Fruit fly (Drosophila melanogaster) whole organism, embryonic: ENCODE measurements around the gene CG9928.

ENCODE experiments used
- Bgb ChIP-seq: fragments of 200-800 bp; sonication (Bioruptor generic); IDR thresholded peaks from 2 replicates; pipeline ENCODE4 v1.3.6; 2022; ENCODE audit warnings: missing biosample characterization, missing genetic modification characterization; ENCODE audit not compliant: partially characterized antibody
- CG1024 ChIP-seq: fragments of 200-800 bp; sonication (Bioruptor generic); IDR thresholded peaks from 2 replicates; pipeline ENCODE4 v1.3.6; 2022; ENCODE audit warnings: missing biosample characterization, missing genetic modification characterization
- CG10321 ChIP-seq: fragments of 200-800 bp; sonication (Bioruptor generic); IDR thresholded peaks from 2 replicates; pipeline ENCODE4 v1.3.6; 2022; ENCODE audit warnings: missing biosample characterization, missing genetic modification characterization
- CG14050 ChIP-seq: fragments of 200-800 bp; sonication (Bioruptor generic); IDR thresholded peaks from 3 replicates; pipeline ENCODE4 v1.3.6; 2022; ENCODE audit warnings: missing biosample characterization, missing genetic modification characterization
- CG14441 ChIP-seq: fragments of 200-800 bp; sonication (Bioruptor generic); IDR thresholded peaks from 2 replicates; pipeline ENCODE4 v1.3.6; 2022; ENCODE audit warnings: missing biosample characterization, missing genetic modification characterization
- CG14860 ChIP-seq: fragments of 200-800 bp; sonication (Bioruptor generic); IDR thresholded peaks from 3 replicates; pipeline ENCODE4 v1.3.6; 2022; ENCODE audit warnings: missing biosample characterization, missing genetic modification characterization; ENCODE audit not compliant: partially characterized antibody
- CG14965 ChIP-seq: fragments of 200-800 bp; sonication (Bioruptor generic); optimal IDR thresholded peaks from 2 replicates; lab custom pipeline; 2016; ENCODE audit warnings: missing biosample characterization, missing genetic modification characterization, borderline replicate concordance
- CG15011 ChIP-seq: fragments of 200-800 bp; sonication (Bioruptor generic); optimal IDR thresholded peaks from 3 replicates; lab custom pipeline; 2018; ENCODE audit warnings: missing biosample characterization, mild to moderate bottlenecking, missing genetic modification characterization
- CG16813 ChIP-seq: fragments of 200-800 bp; sonication (Bioruptor generic); IDR thresholded peaks from 3 replicates; pipeline ENCODE4 v1.3.6; 2022; ENCODE audit warnings: missing biosample characterization, missing genetic modification characterization; ENCODE audit not compliant: partially characterized antibody
- CG16815 ChIP-seq: fragments of 200-800 bp; sonication (Bioruptor generic); optimal IDR thresholded peaks from 3 replicates; lab custom pipeline; 2017; ENCODE audit warnings: missing biosample characterization, mild to moderate bottlenecking, missing genetic modification characterization
- CG17186 ChIP-seq: fragments of 200-800 bp; sonication (Bioruptor generic); optimal IDR thresholded peaks from 3 replicates; lab custom pipeline; 2017; ENCODE audit warnings: missing biosample characterization, missing genetic modification reagents, missing genetic modification characterization
- CG17568 ChIP-seq: fragments of 200-800 bp; sonication (Bioruptor generic); optimal IDR thresholded peaks from 2 replicates; lab custom pipeline; 2018; ENCODE audit warnings: missing biosample characterization, mild to moderate bottlenecking, missing genetic modification characterization, moderate library complexity
- CG17802 ChIP-seq: fragments of 200-800 bp; sonication (Bioruptor generic); optimal IDR thresholded peaks from 2 replicates; lab custom pipeline; 2018; ENCODE audit warnings: missing biosample characterization, mild to moderate bottlenecking, missing genetic modification characterization, moderate library complexity
- CG3163 ChIP-seq: fragments of 200-800 bp; sonication (Bioruptor generic); optimal IDR thresholded peaks from 3 replicates; lab custom pipeline; 2016; ENCODE audit warnings: missing biosample characterization, missing genetic modification characterization
- CG3281 ChIP-seq: fragments of 200-800 bp; sonication (Bioruptor generic); optimal IDR thresholded peaks from 3 replicates; lab custom pipeline; 2017; ENCODE audit warnings: missing biosample characterization, mild to moderate bottlenecking, missing genetic modification characterization
- CG34376 ChIP-seq: fragments of 200-800 bp; sonication (Bioruptor generic); optimal IDR thresholded peaks from 2 replicates; lab custom pipeline; 2018; ENCODE audit warnings: missing biosample characterization, mild to moderate bottlenecking, missing genetic modification characterization
- CG4282 ChIP-seq: fragments of 200-800 bp; sonication (Bioruptor generic); optimal IDR thresholded peaks from 2 replicates; lab custom pipeline; 2016; ENCODE audit warnings: missing biosample characterization, missing genetic modification characterization
- CG6765 ChIP-seq: fragments of 200-800 bp; sonication (Bioruptor generic); optimal IDR thresholded peaks from 3 replicates; lab custom pipeline; 2017; ENCODE audit warnings: missing biosample characterization, mild to moderate bottlenecking, missing genetic modification characterization
- CG8388 ChIP-seq: fragments of 200-800 bp; sonication (Bioruptor generic); optimal IDR thresholded peaks from 2 replicates; lab custom pipeline; 2019; ENCODE audit warnings: missing biosample characterization, mild to moderate bottlenecking, missing genetic modification characterization, moderate library complexity
- CTCF ChIP-seq: fragments of 200-800 bp; sonication (Bioruptor generic); optimal IDR thresholded peaks from 2 replicates; lab custom pipeline; 2017; ENCODE audit warnings: missing biosample characterization, mild to moderate bottlenecking, missing genetic modification characterization, moderate library complexity
- Dbx ChIP-seq: fragments of 200-800 bp; sonication (Bioruptor generic); IDR thresholded peaks from 3 replicates; pipeline ENCODE4 v1.3.6; 2022; ENCODE audit warnings: missing biosample characterization, missing genetic modification characterization
- Dll ChIP-seq: fragments of 200-800 bp; sonication (Bioruptor generic); IDR thresholded peaks from 4 replicates; pipeline ENCODE4 v1.3.6; 2022; ENCODE audit warnings: missing biosample characterization, missing genetic modification characterization; ENCODE audit not compliant: partially characterized antibody
- Doc3 ChIP-seq: fragments of 200-800 bp; sonication (Bioruptor generic); IDR thresholded peaks from 3 replicates; pipeline ENCODE4 v1.3.6; 2022; ENCODE audit warnings: missing biosample characterization, missing genetic modification characterization; ENCODE audit not compliant: partially characterized antibody
- ERR ChIP-seq: fragments of 200-800 bp; sonication (Bioruptor generic); optimal IDR thresholded peaks from 2 replicates; lab custom pipeline; 2016; ENCODE audit warnings: missing biosample characterization, missing genetic modification characterization
- Lim3 ChIP-seq: fragments of 200-800 bp; sonication (Bioruptor generic); IDR thresholded peaks from 2 replicates; pipeline ENCODE4 v1.3.6; 2022; ENCODE audit warnings: missing biosample characterization, missing genetic modification characterization
- MBD-R2 ChIP-seq: fragments of 200-800 bp; sonication (Bioruptor generic); IDR thresholded peaks from 2 replicates; pipeline ENCODE4 v1.3.6; 2022; ENCODE audit warnings: missing biosample characterization, missing genetic modification characterization
- Mrtf ChIP-seq: fragments of 200-800 bp; sonication (Bioruptor generic); IDR thresholded peaks from 3 replicates; pipeline ENCODE4 v1.3.6; 2022; ENCODE audit warnings: missing biosample characterization, missing genetic modification characterization
- Myb ChIP-seq: fragments of 200-800 bp; sonication (Bioruptor generic); optimal IDR thresholded peaks from 2 replicates; lab custom pipeline; 2016; ENCODE audit warnings: missing biosample characterization, missing genetic modification characterization
- Neu2 ChIP-seq: fragments of 200-800 bp; sonication (Bioruptor generic); optimal IDR thresholded peaks from 3 replicates; lab custom pipeline; 2016; ENCODE audit warnings: missing biosample characterization, missing genetic modification characterization, borderline replicate concordance
- Opbp ChIP-seq: fragments of 200-800 bp; sonication (Bioruptor generic); IDR thresholded peaks from 3 replicates; pipeline ENCODE4 v1.3.6; 2022; ENCODE audit warnings: missing biosample characterization, missing genetic modification characterization; ENCODE audit not compliant: partially characterized antibody
- Optix ChIP-seq: fragments of 200-800 bp; sonication (Bioruptor generic); IDR thresholded peaks from 3 replicates; pipeline ENCODE4 v1.3.6; 2022; ENCODE audit warnings: missing biosample characterization, missing genetic modification characterization
- PHDP ChIP-seq: fragments of 200-800 bp; sonication (Bioruptor generic); optimal IDR thresholded peaks from 3 replicates; lab custom pipeline; 2018; ENCODE audit warnings: missing biosample characterization, mild to moderate bottlenecking, missing genetic modification characterization, moderate library complexity
- Xbp1 ChIP-seq: fragments of 200-800 bp; sonication (Bioruptor generic); optimal IDR thresholded peaks from 3 replicates; lab custom pipeline; 2016; ENCODE audit warnings: missing biosample characterization, mild to moderate bottlenecking, missing genetic modification characterization
- ac ChIP-seq: fragments of 200-800 bp; sonication (Bioruptor generic); optimal IDR thresholded peaks from 3 replicates; lab custom pipeline; 2017; ENCODE audit warnings: missing biosample characterization, mild to moderate bottlenecking, missing genetic modification characterization
- ato ChIP-seq: fragments of 200-800 bp; sonication (Bioruptor generic); IDR thresholded peaks from 2 replicates; pipeline ENCODE4 v1.3.6; 2022; ENCODE audit warnings: missing biosample characterization, missing genetic modification characterization; ENCODE audit not compliant: partially characterized antibody
- dati ChIP-seq: fragments of 200-800 bp; sonication (Bioruptor generic); IDR thresholded peaks from 2 replicates; pipeline ENCODE4 v1.3.6; 2022; ENCODE audit warnings: missing biosample characterization, missing genetic modification characterization
- dm ChIP-seq: fragments of 200-800 bp; sonication (Bioruptor generic); optimal IDR thresholded peaks from 3 replicates; lab custom pipeline; 2016; ENCODE audit warnings: missing biosample characterization, missing genetic modification characterization
- en ChIP-seq: fragments of 200-800 bp; sonication (Bioruptor generic); optimal IDR thresholded peaks from 2 replicates; lab custom pipeline; 2016; ENCODE audit warnings: missing biosample characterization, missing genetic modification characterization
- exex ChIP-seq: fragments of 200-800 bp; sonication (Bioruptor generic); optimal IDR thresholded peaks from 4 replicates; lab custom pipeline; 2018; ENCODE audit warnings: missing biosample characterization, mild to moderate bottlenecking, missing genetic modification characterization, moderate library complexity
- ftz-f1 ChIP-seq: fragments of 200-800 bp; sonication (Bioruptor generic); optimal IDR thresholded peaks from 2 replicates; lab custom pipeline; 2016; ENCODE audit warnings: missing biosample characterization, missing genetic modification characterization
- grau ChIP-seq: fragments of 200-800 bp; optimal IDR thresholded peaks from 3 replicates; lab custom pipeline; 2019; ENCODE audit warnings: missing biosample characterization, mild to moderate bottlenecking, missing genetic modification characterization, moderate library complexity
- grn ChIP-seq: fragments of 200-800 bp; sonication (Bioruptor generic); optimal IDR thresholded peaks from 3 replicates; lab custom pipeline; 2017; ENCODE audit warnings: missing biosample characterization, missing genetic modification characterization
- kay ChIP-seq: fragments of 200-800 bp; sonication (Bioruptor generic); optimal IDR thresholded peaks from 2 replicates; lab custom pipeline; 2016; ENCODE audit warnings: missing biosample characterization, missing genetic modification characterization
- lbe ChIP-seq: fragments of 200-800 bp; sonication (Bioruptor generic); optimal IDR thresholded peaks from 2 replicates; lab custom pipeline; 2016; ENCODE audit warnings: missing biosample characterization, mild to moderate bottlenecking, missing genetic modification characterization
- mam ChIP-seq: fragments of 200-800 bp; sonication (Bioruptor generic); optimal IDR thresholded peaks from 3 replicates; lab custom pipeline; 2016; ENCODE audit warnings: missing biosample characterization, missing genetic modification characterization
- pb ChIP-seq: fragments of 200-800 bp; sonication (Bioruptor generic); optimal IDR thresholded peaks from 3 replicates; lab custom pipeline; 2016; ENCODE audit warnings: missing biosample characterization, missing genetic modification characterization
- schlank ChIP-seq: fragments of 200-800 bp; sonication (Bioruptor generic); optimal IDR thresholded peaks from 2 replicates; lab custom pipeline; 2018; ENCODE audit warnings: missing biosample characterization, mild to moderate bottlenecking, missing genetic modification characterization
- sob ChIP-seq: fragments of 200-800 bp; sonication (Bioruptor generic); IDR thresholded peaks from 2 replicates; pipeline ENCODE4 v1.3.6; 2022; ENCODE audit warnings: missing biosample characterization, missing genetic modification characterization
- tna ChIP-seq: fragments of 200-800 bp; sonication (Bioruptor generic); IDR thresholded peaks from 2 replicates; pipeline ENCODE4 v1.3.6; 2022; ENCODE audit warnings: missing biosample characterization, missing genetic modification characterization; ENCODE audit not compliant: partially characterized antibody
- vnd ChIP-seq: fragments of 200-800 bp; sonication (Bioruptor generic); IDR thresholded peaks from 3 replicates; pipeline ENCODE4 v1.3.6; 2022; ENCODE audit warnings: missing biosample characterization, missing genetic modification characterization; ENCODE audit not compliant: partially characterized antibody

Gene CG9928

DNA sequence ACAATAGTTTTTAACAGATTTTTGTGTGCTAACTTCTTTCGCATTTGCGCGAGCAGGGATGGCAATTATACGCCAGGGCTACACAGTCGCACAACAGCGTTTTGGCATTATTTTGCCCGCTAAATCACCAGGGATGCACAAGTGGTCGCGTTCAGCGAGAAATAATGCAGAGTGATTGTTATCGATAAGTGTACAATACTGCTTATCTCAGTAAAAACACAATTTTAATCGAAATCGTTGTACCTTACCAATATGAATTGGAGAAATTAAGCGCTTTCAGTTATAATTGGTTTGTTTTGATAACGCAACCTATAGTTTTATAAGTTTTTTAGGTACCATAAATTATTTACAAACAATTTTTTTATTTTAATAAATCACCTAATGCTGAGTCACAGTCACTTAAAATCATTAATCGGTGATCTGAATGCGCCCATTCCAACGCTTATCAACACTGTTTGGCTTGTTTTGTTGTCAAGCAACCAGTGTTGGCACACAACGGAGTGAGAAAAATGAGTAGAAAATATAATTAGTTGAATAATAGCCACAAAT, 34.1 kb upstream of the CG9928 start, which contains the start of the genes Sfmbt and CG5439 (continued):
- TF ChIP-seq CG14050 (no peak), grn (GFP tag; lab: Kevin White, UChicago) (no peak), Dbx (GFP tag; lab: Robert Waterston, UW) (peak; percentile 87), CG6765 (GFP tag; lab: Kevin White, UChicago) (peak; percentile 16), en (peak; percentile 63), CG4282 (GFP tag; lab: Kevin White, UChicago) (no peak), CG17802 (peak; percentile 43), grau (peak; percentile 79), ac (peak; percentile 17), dati (GFP tag; lab: Robert Waterston, UW) (no peak), dm (peak; percentile 65), CG17568 (no peak), lbe (GFP tag; lab: Kevin White, UChicago) (peak; percentile 77), kay (GFP tag; lab: Kevin White, UChicago) (peak; percentile 91), mam (GFP tag; lab: Kevin White, UChicago) (peak; percentile 86), ftz-f1 (GFP tag; lab: Kevin White, UChicago) (no peak), CG14860 (GFP tag; lab: Robert Waterston, UW) (no peak), PHDP (tag; lab: Kevin White, UChicago) (no peak), pb (GFP tag; lab: Kevin White, UChicago) (peak; percentile 60), CG14965 (GFP tag; lab: Kevin White, UChicago) (no peak), sob (GFP tag; lab: Robert Waterston, UW) (peak; percentile 81), Xbp1 (peak; percentile 87), tna (GFP tag; lab: Robert Waterston, UW) (no peak), CTCF (GFP tag; lab: Kevin White, UChicago) (peak; percentile 10), CG17186 (GFP tag; lab: Kevin White, UChicago) (peak; percentile 90), Mrtf (GFP tag; lab: Robert Waterston, UW) (peak; percentile 70), CG15011 (GFP tag; lab: Kevin White, UChicago) (no peak), Neu2 (no peak), CG3163 (GFP tag; lab: Kevin White, UChicago) (peak; percentile 60), CG16813 (GFP tag; lab: Robert Waterston, UW) (peak; percentile 53; the same call in 2 of the 3 replicates), Dll (GFP tag; lab: Robert Waterston, UW) (peak; percentile 64; the same call in 3 of the 4 replicates), Doc3 (GFP tag; lab: Robert Waterston, UW) (no peak), vnd (GFP tag; lab: Robert Waterston, UW) (no peak), CG10321 (GFP tag; lab: Robert Waterston, UW) (no peak), CG3281 (GFP tag; lab: Kevin White, UChicago) (peak; percentile 84), CG16815 (GFP tag; lab: Kevin White, UChicago) (peak; percentile 69), CG8388 (GFP tag; lab: Kevin White, UChicago) (peak; percentile 65), CG14441 (GFP tag; lab: Robert Waterston, UW) (peak; percentile 71), ato (GFP tag; lab: Robert Waterston, UW) (peak; percentile 43), Optix (GFP tag; lab: Robert Waterston, UW) (0 out of 3 replicates have a peak, but pooled peaks have one; percentile 26), MBD-R2 (peak; percentile 80), ERR (GFP tag; lab: Kevin White, UChicago) (peak; percentile 71), Myb (GFP tag; lab: Kevin White, UChicago) (peak; percentile 58), Lim3 (GFP tag; lab: Robert Waterston, UW) (no peak), exex (tag; lab: Kevin White, UChicago) (no peak), Opbp (GFP tag; lab: Robert Waterston, UW) (peak; percentile 66; the same call in 2 of the 3 replicates), CG34376 (GFP tag; lab: Kevin White, UChicago) (peak; percentile 74), Bgb (GFP tag; lab: Robert Waterston, UW) (peak; percentile 44), schlank (peak; percentile 16), CG1024 (GFP tag; lab: Robert Waterston, UW) (no peak; the same call in 1 of the 2 replicates)
